Worm (Caenorhabditis elegans) whole organism, L4 larva: ENCODE results near the gene F58G6.7.
A peak's percentile ranks its signal among the peaks of the same experiment; 100 is the strongest.

Experiments used
- cey-2 ChIP-seq: sonication (generic microtip); optimal IDR thresholded peaks from 3 replicates; lab custom pipeline; 2017; ENCODE audit warnings: missing genetic modification characterization, mild to moderate bottlenecking, missing compliant biosample characterization, antibody characterized with exemption, borderline replicate concordance; ENCODE audit not compliant: insufficient read depth
- dmd-6 ChIP-seq: fragments of 200-800 bp; sonication (Bioruptor generic); IDR thresholded peaks from 2 replicates; pipeline ENCODE4 v1.3.6; 2022; ENCODE audit warnings: missing genetic modification reagents, missing genetic modification characterization, missing compliant biosample characterization
- hif-1 ChIP-seq, 2 experiments: sonication (generic microtip); optimal IDR thresholded peaks; 2 replicates each; lab custom pipeline; 2016 to 2017; ENCODE audit warnings: missing compliant biosample characterization in 2 of 2, missing genetic modification characterization in 2 of 2, missing genetic modification reagents in 2 of 2, missing genotype in 2 of 2, mild to moderate bottlenecking in 1 of 2
- lin-13 ChIP-seq: fragments of 150-350 bp; optimal IDR thresholded peaks from 2 replicates; lab custom pipeline; 2014; ENCODE audit warnings: missing biosample characterization, missing genetic modification reagents, missing genetic modification characterization
- mes-2 ChIP-seq: sonication (generic microtip); optimal IDR thresholded peaks from 2 replicates; lab custom pipeline; 2016; ENCODE audit warnings: missing genotype, mild to moderate bottlenecking, missing genetic modification characterization, missing compliant biosample characterization; ENCODE audit not compliant: poor library complexity, severe bottlenecking
- mxl-2 ChIP-seq: fragments of 200-800 bp; sonication (Bioruptor generic); conservative IDR thresholded peaks from 2 replicates; pipeline ENCODE4 v1.3.6; 2022; ENCODE audit warnings: missing genetic modification reagents, missing genetic modification characterization, missing compliant biosample characterization
- nhr-237 ChIP-seq: sonication (generic microtip); optimal IDR thresholded peaks from 2 replicates; lab custom pipeline; 2017; ENCODE audit warnings: missing biosample characterization, missing genetic modification characterization
- unc-39 ChIP-seq: sonication (generic microtip); optimal IDR thresholded peaks from 2 replicates; lab custom pipeline; 2017; ENCODE audit warnings: missing biosample characterization, missing genetic modification characterization
- unc-62 ChIP-seq, 3 experiments: fragments of 150-350 bp in 1 of 3; sonication (generic microtip); optimal IDR thresholded peaks in 2 of 3; peaks in 1 of 3; 1 replicate in 1 of 3; 2 replicates in 2 of 3; lab custom pipeline; 2014 to 2017; ENCODE audit warnings: missing biosample characterization in 3 of 3, missing genetic modification characterization in 3 of 3, missing genetic modification reagents in 3 of 3, missing genotype in 1 of 3
- zip-2 ChIP-seq: fragments of 150-350 bp; optimal IDR thresholded peaks from 2 replicates; lab custom pipeline; 2014; ENCODE audit warnings: missing biosample characterization, missing genetic modification characterization
- ztf-11 ChIP-seq: fragments of 150-350 bp; optimal IDR thresholded peaks from 2 replicates; lab custom pipeline; 2014; ENCODE audit warnings: missing biosample characterization, missing genetic modification characterization

- no peak for TF ChIP-seq zip-2
- no peak for TF ChIP-seq ztf-11 (tag; lab: Kevin White, UChicago)
- no peak for TF ChIP-seq hif-1 (tag; optimal IDR thresholded peaks at IDR 0.05; lab: Kevin White, UChicago)
- TF ChIP-seq unc-39, result no peak
- no peak for TF ChIP-seq lin-13 (GFP tag; lab: Kevin White, UChicago)
- TF ChIP-seq unc-62 (GFP tag; optimal IDR thresholded peaks at IDR 0.05 in 1 of 2; lab: Kevin White, UChicago), result peak in 1 of 2 experiments; percentile 87
- TF ChIP-seq unc-62 (tag; optimal IDR thresholded peaks at IDR 0.05; lab: Kevin White, UChicago), result no peak
- TF ChIP-seq dmd-6 (GFP tag; lab: Robert Waterston, UW), result peak; percentile 56
- no peak for TF ChIP-seq mes-2
- no peak for TF ChIP-seq cey-2 (tag; lab: Kevin White, UChicago)
- no peak for TF ChIP-seq mxl-2 (GFP tag; lab: Robert Waterston, UW)
- no peak for TF ChIP-seq nhr-237 (tag; lab: Kevin White, UChicago)
Observed at ce11 chrIV:9669969-9670368, 15.9 kb downstream of the F58G6.7 start.
